Fruit fly (Drosophila melanogaster): ENCODE measurements around the gene RPA2.
A peak's percentile ranks its signal among the peaks of the same experiment; 100 is the strongest.

DNA sequence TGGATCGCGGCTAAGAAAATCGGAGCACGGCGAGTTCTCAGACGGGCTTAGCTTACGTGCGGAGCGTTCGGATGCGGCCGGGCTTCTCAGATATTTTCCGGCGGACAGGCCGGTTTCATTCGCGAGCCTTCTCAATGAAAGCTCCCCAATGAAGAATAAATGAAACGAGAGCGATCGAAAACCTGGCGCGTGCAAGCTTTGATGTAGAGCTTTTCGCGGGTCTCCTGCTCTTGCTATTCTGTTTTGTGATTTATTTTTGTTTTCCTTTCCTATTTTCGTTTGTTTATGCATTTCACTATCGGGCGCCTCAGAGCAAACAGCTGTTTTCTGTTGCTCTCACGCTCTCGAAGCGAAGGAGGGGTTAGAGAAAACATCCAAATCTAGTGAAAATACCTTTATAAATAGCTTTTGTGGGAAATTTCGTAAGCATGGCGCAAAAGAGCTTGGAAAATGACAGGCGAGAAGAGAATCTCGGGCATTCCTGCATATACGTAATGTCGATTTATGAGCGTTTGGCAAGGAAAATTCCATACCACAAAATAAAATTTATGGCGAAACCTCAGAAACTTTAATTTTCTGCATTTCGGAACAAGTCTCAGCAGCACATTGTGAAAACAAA, 39.9 kb downstream of the RPA2 start:
- TF ChIP-seq ovo (GFP tag; optimal IDR thresholded peaks at IDR 0.05) (no peak), CG12768 (GFP tag; optimal IDR thresholded peaks at IDR 0.05) (no peak), CG11617 (GFP tag; optimal IDR thresholded peaks at IDR 0.05) (peak; percentile 30), Hr96 (GFP tag; optimal IDR thresholded peaks at IDR 0.05) (no peak), CG33017 (tag; optimal IDR thresholded peaks at IDR 0.05) (peak; percentile 2)
